Fruit fly (Drosophila melanogaster) whole organism, embryonic: ENCODE results near the gene mbt.
A peak's percentile ranks its signal among the peaks of the same experiment; 100 is the strongest.

ENCODE experiments used
- Ada2b ChIP-seq: fragments of 200-800 bp; sonication (Bioruptor generic); IDR thresholded peaks from 2 replicates; pipeline ENCODE4 v1.3.6; 2022; ENCODE audit warnings: missing biosample characterization, missing genetic modification characterization
- Antp ChIP-seq: fragments of 200-800 bp; sonication (Bioruptor generic); optimal IDR thresholded peaks from 3 replicates; lab custom pipeline; 2016; ENCODE audit warnings: missing biosample characterization, missing genetic modification characterization
- CG10209 ChIP-seq: fragments of 200-800 bp; sonication (Bioruptor generic); optimal IDR thresholded peaks from 3 replicates; lab custom pipeline; 2017; ENCODE audit warnings: missing biosample characterization, mild to moderate bottlenecking, missing genetic modification characterization, missing genetic modification reagents
- CG10267 ChIP-seq: fragments of 200-800 bp; sonication (Bioruptor generic); optimal IDR thresholded peaks from 2 replicates; lab custom pipeline; 2018; ENCODE audit warnings: missing biosample characterization, mild to moderate bottlenecking, missing genetic modification characterization, moderate library complexity
- CG10366 ChIP-seq: fragments of 200-800 bp; sonication (Bioruptor generic); IDR thresholded peaks from 2 replicates; pipeline ENCODE4 v1.3.6; 2022; ENCODE audit warnings: missing biosample characterization, missing genetic modification characterization
- CG10654 ChIP-seq: fragments of 200-800 bp; sonication (Bioruptor generic); optimal IDR thresholded peaks from 2 replicates; lab custom pipeline; 2016; ENCODE audit warnings: missing biosample characterization, missing genetic modification characterization
- CG11398 ChIP-seq: fragments of 200-800 bp; sonication (Bioruptor generic); optimal IDR thresholded peaks from 2 replicates; lab custom pipeline; 2016; ENCODE audit warnings: missing biosample characterization, missing genetic modification characterization
- CG12219 ChIP-seq: fragments of 200-800 bp; sonication (Bioruptor generic); optimal IDR thresholded peaks from 3 replicates; lab custom pipeline; 2018; ENCODE audit warnings: missing biosample characterization, mild to moderate bottlenecking, missing genetic modification characterization
- CG12391 ChIP-seq: fragments of 200-800 bp; sonication (Bioruptor generic); optimal IDR thresholded peaks from 3 replicates; lab custom pipeline; 2018; ENCODE audit warnings: missing biosample characterization, mild to moderate bottlenecking, missing genetic modification characterization, moderate library complexity
- CG13424 ChIP-seq: fragments of 200-800 bp; sonication (Bioruptor generic); optimal IDR thresholded peaks from 2 replicates; lab custom pipeline; 2019; ENCODE audit warnings: missing biosample characterization, mild to moderate bottlenecking, missing genetic modification characterization, moderate library complexity
- CG13894 ChIP-seq: fragments of 200-800 bp; sonication (Bioruptor generic); optimal IDR thresholded peaks from 3 replicates; lab custom pipeline; 2018; ENCODE audit warnings: missing biosample characterization, mild to moderate bottlenecking, missing genetic modification characterization, moderate library complexity
- CG15269 ChIP-seq: fragments of 200-800 bp; sonication (Bioruptor generic); optimal IDR thresholded peaks from 2 replicates; lab custom pipeline; 2018; ENCODE audit warnings: missing biosample characterization, mild to moderate bottlenecking, missing genetic modification characterization, moderate library complexity
- CG15696 ChIP-seq: fragments of 200-800 bp; sonication (Bioruptor generic); optimal IDR thresholded peaks from 2 replicates; lab custom pipeline; 2019; ENCODE audit warnings: missing biosample characterization, mild to moderate bottlenecking, missing genetic modification characterization, moderate library complexity
- CG1647 ChIP-seq: fragments of 200-800 bp; sonication (Bioruptor generic); optimal IDR thresholded peaks from 3 replicates; lab custom pipeline; 2016; ENCODE audit warnings: missing biosample characterization, missing genetic modification characterization
- CG18262 ChIP-seq: fragments of 200-800 bp; optimal IDR thresholded peaks from 3 replicates; lab custom pipeline; 2019; ENCODE audit warnings: missing biosample characterization, mild to moderate bottlenecking, missing genetic modification characterization, moderate library complexity
- CG18476 ChIP-seq: fragments of 200-800 bp; sonication (Bioruptor generic); optimal IDR thresholded peaks from 2 replicates; lab custom pipeline; 2016; ENCODE audit warnings: missing biosample characterization, mild to moderate bottlenecking, missing genetic modification characterization
- CG2875 ChIP-seq: fragments of 200-800 bp; sonication (Bioruptor generic); optimal IDR thresholded peaks from 2 replicates; lab custom pipeline; 2017; ENCODE audit warnings: missing biosample characterization, mild to moderate bottlenecking, missing genetic modification characterization, missing genetic modification reagents
- CG32767 ChIP-seq: fragments of 200-800 bp; sonication (Bioruptor generic); IDR thresholded peaks from 2 replicates; pipeline ENCODE4 v1.3.6; 2022; ENCODE audit warnings: missing biosample characterization, missing genetic modification characterization
- CG42726 ChIP-seq: fragments of 200-800 bp; sonication (Bioruptor generic); IDR thresholded peaks from 2 replicates; pipeline ENCODE4 v1.3.6; 2022; ENCODE audit warnings: missing biosample characterization, missing genetic modification characterization; ENCODE audit not compliant: partially characterized antibody
- CG6654 ChIP-seq: fragments of 200-800 bp; sonication (Bioruptor generic); optimal IDR thresholded peaks from 2 replicates; lab custom pipeline; 2017; ENCODE audit warnings: missing biosample characterization, mild to moderate bottlenecking, missing genetic modification characterization
- CG6683 ChIP-seq: fragments of 200-800 bp; sonication (Bioruptor generic); optimal IDR thresholded peaks from 2 replicates; lab custom pipeline; 2017; ENCODE audit warnings: missing biosample characterization, mild to moderate bottlenecking, missing genetic modification characterization, missing genetic modification reagents
- CG7372 ChIP-seq: fragments of 200-800 bp; sonication (Bioruptor generic); IDR thresholded peaks from 2 replicates; pipeline ENCODE4 v1.3.6; 2022; ENCODE audit warnings: missing biosample characterization, missing genetic modification characterization
- CG7987 ChIP-seq: fragments of 200-800 bp; sonication (Bioruptor generic); optimal IDR thresholded peaks from 2 replicates; lab custom pipeline; 2018; ENCODE audit warnings: missing biosample characterization, mild to moderate bottlenecking, missing genetic modification characterization, moderate library complexity
- Drgx ChIP-seq: fragments of 200-800 bp; sonication (Bioruptor generic); IDR thresholded peaks from 2 replicates; pipeline ENCODE4 v1.3.6; 2022; ENCODE audit warnings: missing biosample characterization, missing genetic modification characterization
- E2f2 ChIP-seq: fragments of 200-800 bp; sonication (Bioruptor generic); IDR thresholded peaks from 2 replicates; pipeline ENCODE4 v1.3.6; 2022; ENCODE audit warnings: missing biosample characterization, missing genetic modification characterization
- Hey ChIP-seq: fragments of 200-800 bp; sonication (Bioruptor generic); optimal IDR thresholded peaks from 3 replicates; lab custom pipeline; 2018; ENCODE audit warnings: missing biosample characterization, mild to moderate bottlenecking, missing genetic modification characterization
- Hr3 ChIP-seq: fragments of 200-800 bp; sonication (Bioruptor generic); optimal IDR thresholded peaks from 3 replicates; lab custom pipeline; 2016; ENCODE audit warnings: missing biosample characterization, missing genetic modification characterization
- Hr51 ChIP-seq, 2 experiments: fragments of 200-800 bp; sonication (Bioruptor generic); optimal IDR thresholded peaks; 2 replicates in 1 of 2; 3 replicates in 1 of 2; lab custom pipeline; 2016 to 2018; ENCODE audit warnings: missing biosample characterization in 2 of 2, missing genetic modification characterization in 2 of 2, mild to moderate bottlenecking in 1 of 2, moderate library complexity in 1 of 2
- Meics ChIP-seq: fragments of 200-800 bp; sonication (Bioruptor generic); optimal IDR thresholded peaks from 2 replicates; lab custom pipeline; 2017; ENCODE audit warnings: missing biosample characterization, mild to moderate bottlenecking, missing genetic modification characterization
- Mes4 ChIP-seq: fragments of 200-800 bp; sonication (Bioruptor generic); optimal IDR thresholded peaks from 2 replicates; lab custom pipeline; 2016; ENCODE audit warnings: missing biosample characterization, missing genetic modification characterization
- ab ChIP-seq: fragments of 200-800 bp; sonication (Bioruptor generic); optimal IDR thresholded peaks from 2 replicates; lab custom pipeline; 2016; ENCODE audit warnings: missing biosample characterization, missing genetic modification characterization
- ac ChIP-seq: fragments of 200-800 bp; sonication (Bioruptor generic); optimal IDR thresholded peaks from 3 replicates; lab custom pipeline; 2017; ENCODE audit warnings: missing biosample characterization, mild to moderate bottlenecking, missing genetic modification characterization
- bab2 ChIP-seq: fragments of 200-800 bp; sonication (Bioruptor generic); optimal IDR thresholded peaks from 2 replicates; lab custom pipeline; 2016; ENCODE audit warnings: missing biosample characterization, missing genetic modification characterization
- btn ChIP-seq: fragments of 200-800 bp; sonication (Bioruptor generic); optimal IDR thresholded peaks from 2 replicates; lab custom pipeline; 2016; ENCODE audit warnings: missing biosample characterization, missing genetic modification characterization
- cg ChIP-seq: fragments of 200-800 bp; sonication (Bioruptor generic); optimal IDR thresholded peaks from 3 replicates; lab custom pipeline; 2019; ENCODE audit warnings: missing biosample characterization, mild to moderate bottlenecking, missing genetic modification characterization, moderate library complexity
- fd3F ChIP-seq: fragments of 200-800 bp; sonication (Bioruptor generic); optimal IDR thresholded peaks from 2 replicates; lab custom pipeline; 2018; ENCODE audit warnings: missing biosample characterization, mild to moderate bottlenecking, missing genetic modification characterization, moderate library complexity
- gcm ChIP-seq: fragments of 200-800 bp; sonication (Bioruptor generic); optimal IDR thresholded peaks from 2 replicates; lab custom pipeline; 2019; ENCODE audit warnings: missing biosample characterization, mild to moderate bottlenecking, missing genetic modification characterization, moderate library complexity
- grau ChIP-seq: fragments of 200-800 bp; optimal IDR thresholded peaks from 3 replicates; lab custom pipeline; 2019; ENCODE audit warnings: missing biosample characterization, mild to moderate bottlenecking, missing genetic modification characterization, moderate library complexity
- grn ChIP-seq: fragments of 200-800 bp; sonication (Bioruptor generic); optimal IDR thresholded peaks from 3 replicates; lab custom pipeline; 2017; ENCODE audit warnings: missing biosample characterization, missing genetic modification characterization
- kah ChIP-seq: fragments of 200-800 bp; sonication (Bioruptor generic); optimal IDR thresholded peaks from 2 replicates; lab custom pipeline; 2018; ENCODE audit warnings: missing biosample characterization, mild to moderate bottlenecking, missing genetic modification characterization
- p53 ChIP-seq: fragments of 200-800 bp; sonication (Bioruptor generic); optimal IDR thresholded peaks from 2 replicates; lab custom pipeline; 2016; ENCODE audit warnings: missing biosample characterization, missing genetic modification characterization
- pros ChIP-seq: fragments of 200-800 bp; sonication (Bioruptor generic); optimal IDR thresholded peaks from 3 replicates; lab custom pipeline; 2019; ENCODE audit warnings: missing biosample characterization, mild to moderate bottlenecking, missing genetic modification characterization, moderate library complexity
- slou ChIP-seq: fragments of 200-800 bp; sonication (Bioruptor generic); optimal IDR thresholded peaks from 3 replicates; lab custom pipeline; 2016; ENCODE audit warnings: missing biosample characterization, missing genetic modification characterization
- tap ChIP-seq: fragments of 200-800 bp; optimal IDR thresholded peaks from 3 replicates; lab custom pipeline; 2019; ENCODE audit warnings: missing biosample characterization, mild to moderate bottlenecking, missing genetic modification characterization, moderate library complexity
- tio ChIP-seq: fragments of 200-800 bp; sonication (Bioruptor generic); optimal IDR thresholded peaks from 2 replicates; lab custom pipeline; 2017; ENCODE audit warnings: missing biosample characterization, missing genetic modification characterization, inconsistent platforms
- toy ChIP-seq: fragments of 200-800 bp; sonication (Bioruptor generic); IDR thresholded peaks from 2 replicates; pipeline ENCODE4 v1.3.6; 2022; ENCODE audit warnings: missing biosample characterization, missing genetic modification characterization
- vnd ChIP-seq: fragments of 200-800 bp; sonication (Bioruptor generic); IDR thresholded peaks from 3 replicates; pipeline ENCODE4 v1.3.6; 2022; ENCODE audit warnings: missing biosample characterization, missing genetic modification characterization; ENCODE audit not compliant: partially characterized antibody
- vvl ChIP-seq: fragments of 200-800 bp; sonication (Bioruptor generic); IDR thresholded peaks from 2 replicates; pipeline ENCODE4 v1.3.6; 2022; ENCODE audit warnings: missing biosample characterization, missing genetic modification characterization
- wor ChIP-seq: fragments of 200-800 bp; sonication (Bioruptor generic); IDR thresholded peaks from 2 replicates; pipeline ENCODE4 v1.3.6; 2022; ENCODE audit warnings: missing biosample characterization, missing genetic modification characterization
- zen2 ChIP-seq: fragments of 200-800 bp; sonication (Bioruptor generic); IDR thresholded peaks from 3 replicates; pipeline ENCODE4 v1.3.6; 2022; ENCODE audit warnings: missing biosample characterization, missing genetic modification characterization; ENCODE audit not compliant: partially characterized antibody
- zfh1 ChIP-seq: fragments of 200-800 bp; sonication (Bioruptor generic); IDR thresholded peaks from 3 replicates; pipeline ENCODE4 v1.3.6; 2022; ENCODE audit warnings: missing biosample characterization, missing genetic modification characterization

The mbt gene

DNA sequence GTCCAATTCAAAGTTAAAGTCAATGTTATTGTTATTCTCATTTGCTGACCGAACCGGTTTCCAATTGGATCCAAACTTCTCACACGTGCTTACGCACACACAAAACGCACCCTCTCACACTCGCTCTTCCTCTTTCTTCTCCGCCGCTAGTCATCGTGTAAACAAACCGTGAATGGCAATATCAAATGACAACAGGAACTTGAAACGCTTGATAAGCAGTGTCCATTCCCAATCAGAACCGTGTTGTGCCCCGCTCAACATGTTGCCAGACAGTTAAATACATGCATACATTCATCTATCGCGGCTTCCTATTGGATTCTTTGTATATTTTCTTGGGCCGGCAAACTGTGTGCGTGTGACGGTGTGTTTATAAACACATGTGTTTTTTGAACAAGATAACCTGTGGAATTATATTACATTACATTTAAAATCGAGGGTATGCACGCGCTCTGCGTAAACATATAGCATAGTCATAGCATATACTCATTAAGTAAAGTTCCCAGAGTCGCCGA, 45.3 kb downstream of the mbt start (continued):
- TF ChIP-seq toy (GFP tag; lab: Robert Waterston, UW) (no peak), Ada2b (GFP tag; lab: Robert Waterston, UW) (no peak), CG10654 (no peak), ab (no peak), gcm (GFP tag; lab: Kevin White, UChicago) (no peak), CG32767 (GFP tag; lab: Robert Waterston, UW) (no peak), vvl (GFP tag; lab: Robert Waterston, UW) (peak; percentile 41; the same call in 1 of the 2 replicates), CG12219 (GFP tag; lab: Kevin White, UChicago) (peak; percentile 41), slou (GFP tag; lab: Kevin White, UChicago) (no peak), CG12391 (tag; lab: Kevin White, UChicago) (no peak), CG11398 (no peak), CG10267 (tag; lab: Kevin White, UChicago) (no peak), zfh1 (GFP tag; lab: Robert Waterston, UW) (no peak), CG15696 (tag; lab: Kevin White, UChicago) (peak; percentile 16), grau (tag; lab: Kevin White, UChicago) (peak; percentile 3), Mes4 (GFP tag; lab: Kevin White, UChicago) (no peak), Antp (GFP tag; lab: Kevin White, UChicago) (no peak), CG18476 (GFP tag; lab: Kevin White, UChicago) (no peak), Hey (tag; lab: Kevin White, UChicago) (no peak), CG10366 (GFP tag; lab: Robert Waterston, UW) (no peak), Meics (GFP tag; lab: Kevin White, UChicago) (peak; percentile 6), CG13894 (tag; lab: Kevin White, UChicago) (peak; percentile 67), CG6683 (GFP tag; lab: Kevin White, UChicago) (peak; percentile 32), CG18262 (peak; percentile 11), bab2 (peak; percentile 2), p53 (GFP tag; lab: Kevin White, UChicago) (no peak), Hr3 (no peak), vnd (GFP tag; lab: Robert Waterston, UW) (no peak), grn (GFP tag; lab: Kevin White, UChicago) (peak; percentile 64), fd3F (GFP tag; lab: Kevin White, UChicago) (no peak), ac (GFP tag; lab: Kevin White, UChicago) (no peak), CG7987 (GFP tag; lab: Kevin White, UChicago) (peak; percentile 59), tap (tag; lab: Kevin White, UChicago) (no peak), Drgx (no peak), btn (GFP tag; lab: Kevin White, UChicago) (no peak), E2f2 (no peak), pros (GFP tag; lab: Kevin White, UChicago) (peak; percentile 52), CG13424 (tag; lab: Kevin White, UChicago) (no peak), wor (GFP tag; lab: Robert Waterston, UW) (no peak), CG2875 (GFP tag; lab: Kevin White, UChicago) (no peak), CG42726 (GFP tag; lab: Robert Waterston, UW) (no peak), kah (GFP tag; lab: Kevin White, UChicago) (peak; percentile 63), cg (peak; percentile 90), CG1647 (GFP tag; lab: Kevin White, UChicago) (no peak), CG6654 (GFP tag; lab: Kevin White, UChicago) (no peak), Hr51 (GFP tag; optimal IDR thresholded peaks at IDR 0.05; lab: Kevin White, UChicago) (peak in 1 of 2 experiments; percentile 7), tio (GFP tag; lab: Kevin White, UChicago) (no peak), CG7372 (GFP tag; lab: Robert Waterston, UW) (no peak), CG15269 (tag; lab: Kevin White, UChicago) (peak; percentile 36), zen2 (GFP tag; lab: Robert Waterston, UW) (no peak), CG10209 (GFP tag; lab: Kevin White, UChicago) (no peak)
